Worm (Caenorhabditis elegans): Measurements from ENCODE around the gene Y37E11B.5.

DNA sequence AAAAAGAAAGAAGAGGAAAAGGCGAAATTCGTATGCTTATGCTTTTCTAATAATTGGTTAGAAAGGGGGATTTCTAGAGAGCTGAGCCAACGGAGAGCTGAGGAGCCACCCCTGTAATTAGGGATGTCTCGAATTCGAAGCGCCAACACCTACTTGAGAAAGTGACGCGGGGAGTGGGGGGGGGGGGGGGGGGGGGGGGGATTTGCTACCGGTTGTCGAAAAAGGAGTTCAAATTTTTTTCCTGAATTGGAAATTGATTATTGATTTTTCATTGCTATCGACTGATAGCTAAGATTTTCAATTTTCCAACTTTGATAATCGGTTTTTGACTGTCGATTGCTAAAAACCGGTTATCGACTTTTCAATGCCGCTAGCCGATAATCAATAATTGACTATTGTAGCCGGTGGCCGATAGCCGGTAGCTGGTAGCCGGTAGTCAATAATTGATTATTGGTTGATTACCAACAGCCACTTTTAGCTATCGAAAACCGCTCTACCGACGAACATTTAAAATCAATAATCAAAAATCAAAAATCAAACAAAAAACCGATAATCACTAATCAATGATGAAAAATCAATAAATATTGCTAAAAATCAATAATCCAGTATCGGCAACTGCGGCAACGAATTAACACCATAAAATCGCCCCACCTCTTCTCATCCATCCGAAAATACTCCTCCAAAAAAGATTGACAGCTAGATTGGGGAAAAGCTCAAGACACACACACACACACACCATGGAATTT, 30.7 kb upstream of the Y37E11B.5 start:
- TF ChIP-seq snpc-4 (GFP tag; optimal IDR thresholded peaks at IDR 0.05) (no peak), snpc-4 (tag; optimal IDR thresholded peaks at IDR 0.05) (no peak), ama-1 (optimal IDR thresholded peaks at IDR 0.05) (no peak), ama-1 (GFP tag; optimal IDR thresholded peaks at IDR 0.05) (no peak), pha-4 (tag; optimal IDR thresholded peaks at IDR 0.05) (no peak), nfya-2 (GFP tag; IDR thresholded peaks at IDR 0.05) (no peak)
